Fruit fly (Drosophila melanogaster) whole organism, embryonic: Measurements from ENCODE around the gene mRpL28.
A peak's percentile ranks its signal among the peaks of the same experiment; 100 is the strongest.

Experiments used
- Awh ChIP-seq: fragments of 200-800 bp; sonication (Bioruptor generic); IDR thresholded peaks from 2 replicates; pipeline ENCODE4, ENCODE4 v1.3.6; 2022; ENCODE audit warnings: missing biosample characterization, missing genetic modification characterization
- CG10431 ChIP-seq: fragments of 200-800 bp; sonication (Bioruptor generic); optimal IDR thresholded peaks from 3 replicates; lab custom pipeline; 2018; ENCODE audit warnings: missing biosample characterization, mild to moderate bottlenecking, missing genetic modification characterization
- CG11085 ChIP-seq: fragments of 200-800 bp; sonication (Bioruptor generic); IDR thresholded peaks from 2 replicates; pipeline ENCODE4 v1.3.6; 2022; ENCODE audit warnings: missing biosample characterization, missing genetic modification characterization
- CG11560 ChIP-seq: fragments of 200-800 bp; sonication (Bioruptor generic); IDR thresholded peaks from 3 replicates; pipeline ENCODE4 v1.3.6; 2022; ENCODE audit warnings: missing biosample characterization, missing genetic modification characterization
- CG12155 ChIP-seq: fragments of 200-800 bp; sonication (Bioruptor generic); optimal IDR thresholded peaks from 3 replicates; lab custom pipeline; 2016; ENCODE audit warnings: missing biosample characterization, missing genetic modification characterization
- CG12391 ChIP-seq: fragments of 200-800 bp; sonication (Bioruptor generic); optimal IDR thresholded peaks from 3 replicates; lab custom pipeline; 2018; ENCODE audit warnings: missing biosample characterization, mild to moderate bottlenecking, missing genetic modification characterization, moderate library complexity
- CG13123 ChIP-seq: fragments of 200-800 bp; sonication (Bioruptor generic); optimal IDR thresholded peaks from 2 replicates; lab custom pipeline; 2016; ENCODE audit warnings: missing biosample characterization, missing genetic modification characterization
- CG13775 ChIP-seq: fragments of 200-800 bp; sonication (Bioruptor generic); optimal IDR thresholded peaks from 3 replicates; lab custom pipeline; 2017; ENCODE audit warnings: missing biosample characterization, mild to moderate bottlenecking, missing genetic modification characterization
- CG14667 ChIP-seq: fragments of 200-800 bp; sonication (Bioruptor generic); IDR thresholded peaks from 2 replicates; pipeline ENCODE4 v1.3.6; 2022; ENCODE audit warnings: missing biosample characterization, missing genetic modification characterization
- CG15696 ChIP-seq: fragments of 200-800 bp; sonication (Bioruptor generic); optimal IDR thresholded peaks from 2 replicates; lab custom pipeline; 2019; ENCODE audit warnings: missing biosample characterization, mild to moderate bottlenecking, missing genetic modification characterization, moderate library complexity
- CG2199 ChIP-seq: fragments of 200-800 bp; sonication (Bioruptor generic); IDR thresholded peaks from 3 replicates; pipeline ENCODE4 v1.3.6; 2022; ENCODE audit warnings: missing biosample characterization, missing genetic modification characterization
- CG2712 ChIP-seq: fragments of 200-800 bp; optimal IDR thresholded peaks from 3 replicates; lab custom pipeline; 2019; ENCODE audit warnings: missing biosample characterization, mild to moderate bottlenecking, missing genetic modification characterization, moderate library complexity
- CG2889 ChIP-seq: fragments of 200-800 bp; sonication (Bioruptor generic); IDR thresholded peaks from 3 replicates; pipeline ENCODE4 v1.3.6; 2022; ENCODE audit warnings: missing biosample characterization, missing genetic modification characterization
- CG3407 ChIP-seq: fragments of 200-800 bp; sonication (Bioruptor generic); optimal IDR thresholded peaks from 2 replicates; lab custom pipeline; 2018; ENCODE audit warnings: missing biosample characterization, mild to moderate bottlenecking, missing genetic modification characterization
- CG3847 ChIP-seq: fragments of 200-800 bp; sonication (Bioruptor generic); IDR thresholded peaks from 2 replicates; pipeline ENCODE4 v1.3.6; 2022; ENCODE audit warnings: missing biosample characterization, missing genetic modification characterization
- CG4282 ChIP-seq: fragments of 200-800 bp; sonication (Bioruptor generic); optimal IDR thresholded peaks from 2 replicates; lab custom pipeline; 2016; ENCODE audit warnings: missing biosample characterization, missing genetic modification characterization
- CG4328 ChIP-seq: fragments of 200-800 bp; sonication (Bioruptor generic); optimal IDR thresholded peaks from 3 replicates; lab custom pipeline; 2017; ENCODE audit warnings: missing biosample characterization, missing genetic modification reagents, missing genetic modification characterization
- CG4854 ChIP-seq: fragments of 200-800 bp; sonication (Bioruptor generic); optimal IDR thresholded peaks from 2 replicates; lab custom pipeline; 2016; ENCODE audit warnings: missing biosample characterization, missing genetic modification characterization, inconsistent platforms
- CG7963 ChIP-seq: fragments of 200-800 bp; sonication (Bioruptor generic); IDR thresholded peaks from 3 replicates; pipeline ENCODE4 v1.3.6; 2022; ENCODE audit warnings: missing biosample characterization, missing genetic modification characterization; ENCODE audit not compliant: partially characterized antibody
- CG8290 ChIP-seq, 3 experiments: fragments of 200-800 bp; sonication (Bioruptor generic); optimal IDR thresholded peaks; 2 replicates each; lab custom pipeline; 2016 to 2019; ENCODE audit warnings: missing biosample characterization in 3 of 3, missing genetic modification characterization in 3 of 3, mild to moderate bottlenecking in 2 of 3, moderate library complexity in 1 of 3
- CG9876 ChIP-seq: fragments of 200-800 bp; sonication (Bioruptor generic); optimal IDR thresholded peaks from 2 replicates; lab custom pipeline; 2016; ENCODE audit warnings: missing biosample characterization, missing genetic modification characterization
- Gug ChIP-seq: fragments of 200-800 bp; sonication (Bioruptor generic); IDR thresholded peaks from 4 replicates; pipeline ENCODE4 v1.3.6; 2022; ENCODE audit warnings: missing biosample characterization, missing genetic modification characterization
- Hey ChIP-seq: fragments of 200-800 bp; sonication (Bioruptor generic); optimal IDR thresholded peaks from 3 replicates; lab custom pipeline; 2018; ENCODE audit warnings: missing biosample characterization, mild to moderate bottlenecking, missing genetic modification characterization
- HmgZ ChIP-seq: fragments of 200-800 bp; sonication (Bioruptor generic); optimal IDR thresholded peaks from 2 replicates; lab custom pipeline; 2018; ENCODE audit warnings: missing biosample characterization, mild to moderate bottlenecking, missing genetic modification characterization
- Hmr ChIP-seq: fragments of 200-800 bp; sonication (Bioruptor generic); optimal IDR thresholded peaks from 3 replicates; lab custom pipeline; 2017; ENCODE audit warnings: mild to moderate bottlenecking, missing biosample characterization, missing genetic modification reagents, missing genetic modification characterization
- Kr ChIP-seq: fragments of 200-800 bp; sonication (Bioruptor generic); optimal IDR thresholded peaks from 2 replicates; lab custom pipeline; 2017; ENCODE audit warnings: missing biosample characterization, mild to moderate bottlenecking, missing genetic modification characterization
- Ravus ChIP-seq: fragments of 200-800 bp; sonication (Bioruptor generic); IDR thresholded peaks from 2 replicates; pipeline ENCODE4 v1.3.6; 2022; ENCODE audit warnings: missing biosample characterization, missing genetic modification characterization
- ap ChIP-seq: fragments of 200-800 bp; sonication (Bioruptor generic); IDR thresholded peaks from 2 replicates; pipeline ENCODE4 v1.3.6; 2022; ENCODE audit warnings: missing biosample characterization, missing genetic modification characterization
- bowl ChIP-seq: fragments of 200-800 bp; sonication (Bioruptor generic); IDR thresholded peaks from 2 replicates; pipeline ENCODE4 v1.3.6; 2022; ENCODE audit warnings: missing biosample characterization, missing genetic modification characterization
- ci ChIP-seq: fragments of 200-800 bp; sonication (Bioruptor generic); IDR thresholded peaks from 3 replicates; pipeline ENCODE4 v1.3.6; 2022; ENCODE audit warnings: missing biosample characterization, missing genetic modification characterization
- crp ChIP-seq, 2 experiments: fragments of 200-800 bp; sonication (Bioruptor generic); optimal IDR thresholded peaks; 2 replicates in 1 of 2; 3 replicates in 1 of 2; lab custom pipeline; 2017; ENCODE audit warnings: missing biosample characterization in 2 of 2, missing genetic modification characterization in 2 of 2, mild to moderate bottlenecking in 1 of 2, moderate library complexity in 1 of 2
- dmrt11E ChIP-seq: fragments of 200-800 bp; sonication (Bioruptor generic); optimal IDR thresholded peaks from 3 replicates; lab custom pipeline; 2018; ENCODE audit warnings: missing biosample characterization, mild to moderate bottlenecking, missing genetic modification characterization, moderate library complexity
- ewg ChIP-seq: fragments of 200-800 bp; sonication (Bioruptor generic); optimal IDR thresholded peaks from 3 replicates; lab custom pipeline; 2017; ENCODE audit warnings: mild to moderate bottlenecking, missing biosample characterization, missing genetic modification reagents, missing genetic modification characterization
- gce ChIP-seq: fragments of 200-800 bp; sonication (Bioruptor generic); IDR thresholded peaks from 3 replicates; pipeline ENCODE4 v1.3.6; 2022; ENCODE audit warnings: missing biosample characterization, missing genetic modification characterization
- grau ChIP-seq: fragments of 200-800 bp; optimal IDR thresholded peaks from 3 replicates; lab custom pipeline; 2019; ENCODE audit warnings: missing biosample characterization, mild to moderate bottlenecking, missing genetic modification characterization, moderate library complexity
- hth ChIP-seq: fragments of >200 bp; optimal IDR thresholded peaks from 2 replicates; lab custom pipeline; 2017; ENCODE audit warnings: inconsistent platforms
- lbe ChIP-seq: fragments of 200-800 bp; sonication (Bioruptor generic); optimal IDR thresholded peaks from 2 replicates; lab custom pipeline; 2016; ENCODE audit warnings: missing biosample characterization, mild to moderate bottlenecking, missing genetic modification characterization
- maf-S ChIP-seq: fragments of 200-800 bp; sonication (Bioruptor generic); optimal IDR thresholded peaks from 2 replicates; lab custom pipeline; 2016; ENCODE audit warnings: missing biosample characterization, missing genetic modification characterization
- onecut ChIP-seq: fragments of 200-800 bp; sonication (Bioruptor generic); IDR thresholded peaks from 2 replicates; pipeline ENCODE4 v1.3.6; 2022; ENCODE audit warnings: missing biosample characterization, missing genetic modification characterization
- prd ChIP-seq, 3 experiments: fragments of >200 bp in 2 of 3; fragments of 200-800 bp in 1 of 3; sonication (Bioruptor generic) in 1 of 3; optimal IDR thresholded peaks in 2 of 3; IDR thresholded peaks in 1 of 3; 2 replicates in 2 of 3; 3 replicates in 1 of 3; pipeline versions ENCODE4 v1.3.6 to Lab custom; 2017 to 2022; ENCODE audit warnings: missing biosample characterization in 1 of 3, missing genetic modification characterization in 1 of 3
- row ChIP-seq: fragments of 200-800 bp; sonication (Bioruptor generic); IDR thresholded peaks from 3 replicates; pipeline ENCODE4 v1.3.6; 2022; ENCODE audit warnings: missing biosample characterization, missing genetic modification characterization
- sisA ChIP-seq: fragments of 200-800 bp; sonication (Bioruptor generic); IDR thresholded peaks from 2 replicates; pipeline ENCODE4 v1.3.6; 2022; ENCODE audit warnings: missing biosample characterization, missing genetic modification characterization
- slou ChIP-seq: fragments of 200-800 bp; sonication (Bioruptor generic); optimal IDR thresholded peaks from 3 replicates; lab custom pipeline; 2016; ENCODE audit warnings: missing biosample characterization, missing genetic modification characterization
- sug ChIP-seq: fragments of 200-800 bp; optimal IDR thresholded peaks from 2 replicates; lab custom pipeline; 2019; ENCODE audit warnings: missing biosample characterization, mild to moderate bottlenecking, missing genetic modification characterization, moderate library complexity
- tap ChIP-seq: fragments of 200-800 bp; optimal IDR thresholded peaks from 3 replicates; lab custom pipeline; 2019; ENCODE audit warnings: missing biosample characterization, mild to moderate bottlenecking, missing genetic modification characterization, moderate library complexity
- wor ChIP-seq: fragments of 200-800 bp; sonication (Bioruptor generic); IDR thresholded peaks from 2 replicates; pipeline ENCODE4 v1.3.6; 2022; ENCODE audit warnings: missing biosample characterization, missing genetic modification characterization
- yki ChIP-seq: fragments of >200 bp; optimal IDR thresholded peaks from 3 replicates; lab custom pipeline; 2018
- zen ChIP-seq: fragments of 200-800 bp; sonication (Bioruptor generic); optimal IDR thresholded peaks from 3 replicates; lab custom pipeline; 2018; ENCODE audit warnings: missing biosample characterization, mild to moderate bottlenecking, missing genetic modification characterization, moderate library complexity
- zfh1 ChIP-seq: fragments of 200-800 bp; sonication (Bioruptor generic); IDR thresholded peaks from 3 replicates; pipeline ENCODE4 v1.3.6; 2022; ENCODE audit warnings: missing biosample characterization, missing genetic modification characterization

The mRpL28 gene

DNA sequence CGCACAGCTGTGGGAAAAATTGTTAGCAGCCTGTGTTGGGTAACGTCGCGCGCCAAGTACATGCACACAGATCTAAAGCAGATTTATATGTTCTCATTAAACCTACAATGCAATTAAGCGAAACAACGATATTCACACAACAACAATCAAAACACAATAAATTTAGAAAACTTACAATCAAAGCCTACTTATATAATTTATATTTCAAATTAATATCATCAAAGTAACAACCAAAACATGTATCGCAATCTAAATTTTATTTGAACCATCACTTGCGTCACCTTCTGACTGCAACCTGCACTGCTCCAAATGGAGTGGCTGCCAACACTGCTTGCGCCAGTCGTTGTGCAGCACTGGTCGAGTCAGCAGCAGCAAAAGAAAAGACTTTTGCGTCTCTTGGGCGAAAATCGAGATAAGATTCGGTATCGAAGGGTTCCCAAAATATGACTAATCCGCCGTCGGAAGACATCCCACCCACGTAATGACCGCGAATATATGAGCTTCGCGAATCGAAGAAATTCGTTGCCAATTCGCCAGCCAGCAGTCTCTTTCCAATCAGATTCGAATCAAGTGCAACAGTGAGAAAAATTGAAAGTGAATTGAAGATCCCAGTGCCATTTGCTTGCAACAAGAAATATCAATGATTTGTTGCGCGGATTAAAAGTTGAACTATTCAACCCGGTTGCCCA lies 7.6 kb downstream of the mRpL28 start, which contains the start of the genes CG8892 and CG34126 (continued):
- TF ChIP-seq Awh (peak; percentile 81), CG3407 (GFP tag; lab: Kevin White, UChicago) (peak; percentile 94), CG8290 (GFP tag; optimal IDR thresholded peaks at IDR 0.05; lab: Kevin White, UChicago) (peak; percentile 98), CG8290 (tag; optimal IDR thresholded peaks at IDR 0.05; lab: Kevin White, UChicago) (peak; percentile 91 to 94), zen (tag; lab: Kevin White, UChicago) (peak; percentile 96), ci (GFP tag; lab: Robert Waterston, UW) (peak; percentile 89), yki (lab: Kevin White, UChicago) (no peak), tap (tag; lab: Kevin White, UChicago) (peak; percentile 89), CG4854 (GFP tag; lab: Kevin White, UChicago) (peak; percentile 95), CG3847 (GFP tag; lab: Robert Waterston, UW) (peak; percentile 99), CG15696 (tag; lab: Kevin White, UChicago) (peak; percentile 98), CG4282 (peak; percentile 88), CG13123 (peak; percentile 95), CG4328 (GFP tag; lab: Kevin White, UChicago) (peak; percentile 97), bowl (peak; percentile 74), zfh1 (GFP tag; lab: Robert Waterston, UW) (peak; percentile 96), lbe (GFP tag; lab: Kevin White, UChicago) (peak; percentile 95), Ravus (GFP tag; lab: Robert Waterston, UW) (peak; percentile 84), dmrt11E (tag; lab: Kevin White, UChicago) (peak; percentile 96), ap (GFP tag; lab: Robert Waterston, UW) (peak; percentile 85), CG2889 (GFP tag; lab: Robert Waterston, UW) (peak; percentile 95), CG10431 (peak; percentile 84), CG12391 (tag; lab: Kevin White, UChicago) (peak; percentile 98), Hey (tag; lab: Kevin White, UChicago) (peak; percentile 87), Kr (GFP tag; lab: Kevin White, UChicago) (peak; percentile 61), CG9876 (GFP tag; lab: Kevin White, UChicago) (peak; percentile 96), maf-S (GFP tag; lab: Kevin White, UChicago) (peak; percentile 96), prd (optimal IDR thresholded peaks at IDR 0.05; lab: Kevin White, UChicago) (no peak), prd (GFP tag; IDR thresholded peaks at IDR 0.05; lab: Robert Waterston, UW) (peak; percentile 98), sug (tag; lab: Kevin White, UChicago) (peak; percentile 97), ewg (GFP tag; lab: Kevin White, UChicago) (peak; percentile 95), Gug (GFP tag; lab: Robert Waterston, UW) (peak; percentile 99), grau (tag; lab: Kevin White, UChicago) (peak; percentile 96), CG7963 (GFP tag; lab: Robert Waterston, UW) (no peak), CG13775 (GFP tag; lab: Kevin White, UChicago) (peak; percentile 99), wor (GFP tag; lab: Robert Waterston, UW) (peak; percentile 94), slou (peak; percentile 98), CG11085 (peak; percentile 94), onecut (GFP tag; lab: Robert Waterston, UW) (peak; percentile 87), CG11560 (tag; lab: Robert Waterston, UW) (peak; percentile 90), CG12155 (GFP tag; lab: Kevin White, UChicago) (peak; percentile 97), CG14667 (GFP tag; lab: Robert Waterston, UW) (peak; percentile 95), Hmr (GFP tag; lab: Kevin White, UChicago) (peak; percentile 98), row (GFP tag; lab: Robert Waterston, UW) (peak; percentile 98), CG2199 (GFP tag; lab: Robert Waterston, UW) (peak; percentile 74; the same call in 1 of the 3 replicates), gce (GFP tag; lab: Robert Waterston, UW) (peak; percentile 78; the same call in 2 of the 3 replicates), crp (GFP tag; optimal IDR thresholded peaks at IDR 0.05; lab: Kevin White, UChicago) (peak; percentile 84 to 94), HmgZ (tag; lab: Kevin White, UChicago) (peak; percentile 98), CG2712 (peak; percentile 98), sisA (GFP tag; lab: Robert Waterston, UW) (peak; percentile 98), hth (no peak)
